Worm (Caenorhabditis elegans): ENCODE data around the gene R10H1.1.

ce11 chrII:7528210-7528609 is 34.0 kb downstream of the R10H1.1 start:
- no peak for TF ChIP-seq K12H6.12 (tag; optimal IDR thresholded peaks at IDR 0.05)
- no peak for TF ChIP-seq mxl-1 (tag; optimal IDR thresholded peaks at IDR 0.05)
- no peak for TF ChIP-seq attf-3 (GFP tag; conservative IDR thresholded peaks at IDR 0.05)
- no peak for TF ChIP-seq ccch-3 (GFP tag; optimal IDR thresholded peaks at IDR 0.05)
- no peak for TF ChIP-seq nhr-27 (tag; optimal IDR thresholded peaks at IDR 0.05)
- no peak for TF ChIP-seq nfya-1 (tag; optimal IDR thresholded peaks at IDR 0.05; ENCODE audit: borderline replicate concordance, insufficient read depth)
